Worm (Caenorhabditis elegans) whole organism, dauer: ENCODE results near the gene lbp-2.

Experiments
- unc-62 ChIP-seq: sonication (generic microtip); optimal IDR thresholded peaks from 2 replicates; lab custom pipeline; 2017; ENCODE audit warnings: missing biosample characterization, missing genetic modification reagents, missing genetic modification characterization

Gene lbp-2

DNA sequence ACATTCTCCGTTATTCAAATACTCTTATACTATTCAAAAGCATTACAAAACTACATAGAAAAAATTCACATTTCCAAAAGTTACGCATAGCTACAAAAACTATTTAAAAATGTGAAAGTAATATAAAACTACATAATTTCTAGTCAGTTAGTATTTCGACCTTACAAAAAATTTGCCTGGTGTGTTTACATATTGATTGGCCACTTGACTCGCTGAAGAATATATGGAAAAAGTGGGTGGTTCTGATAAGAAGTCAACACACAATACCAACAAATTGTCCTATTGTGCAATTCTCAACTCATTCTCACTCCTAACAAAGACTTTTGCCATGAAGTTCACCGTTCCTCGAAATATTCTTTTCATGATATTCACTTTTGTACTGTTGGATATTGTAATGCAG, 38.2 kb downstream of the lbp-2 start, which contains the start of gene K09C4.1:
TSS of gene K09C4.1 (plus strand) at position 301 of the 400 bp plus-strand sequence.
- TF ChIP-seq unc-62: no peak

DNA sequence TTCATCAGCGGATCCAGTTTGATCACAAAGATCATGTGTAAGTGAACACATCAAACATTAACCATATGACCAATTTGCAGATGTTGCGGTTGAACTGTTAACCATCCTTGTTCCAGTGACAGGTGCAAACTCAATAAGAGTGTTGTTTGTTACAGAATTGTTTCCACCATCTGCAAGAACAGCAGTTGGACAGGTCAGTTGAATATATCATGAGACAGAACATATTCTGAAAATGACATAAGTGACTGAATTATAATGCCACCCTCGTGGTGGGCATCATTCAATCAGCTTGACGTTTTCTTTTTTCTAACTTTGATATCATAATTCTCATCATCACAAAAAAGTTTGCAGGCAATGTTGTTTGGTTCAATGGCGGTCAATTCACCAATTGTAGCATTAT, 40.2 kb downstream of the lbp-2 start:
- TF ChIP-seq unc-62: no peak

DNA sequence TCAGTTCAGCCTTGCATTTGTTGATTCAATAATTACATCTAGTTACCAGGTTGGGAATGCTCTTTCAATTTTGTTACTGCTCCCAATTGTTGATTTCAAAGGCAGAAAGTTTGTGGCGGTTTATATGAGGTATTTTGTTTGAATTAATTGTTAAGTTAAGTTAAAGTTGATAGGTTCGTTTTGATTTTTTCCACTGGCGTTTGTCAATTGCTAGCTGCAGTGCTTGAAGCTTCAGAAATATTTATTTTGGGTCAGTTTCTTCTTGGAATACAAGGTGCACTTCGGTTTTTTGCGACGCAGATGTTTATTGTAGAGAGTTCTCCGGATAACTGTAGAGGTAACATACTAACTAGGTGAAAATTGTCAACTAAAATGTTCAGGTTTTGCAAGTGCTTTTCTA, 41.4 kb downstream of the lbp-2 start, which contains the start of gene F11D5.5:
TSS of gene F11D5.5 (plus strand) at position 301 of the 400 bp plus-strand sequence.
- no peak for TF ChIP-seq unc-62

DNA sequence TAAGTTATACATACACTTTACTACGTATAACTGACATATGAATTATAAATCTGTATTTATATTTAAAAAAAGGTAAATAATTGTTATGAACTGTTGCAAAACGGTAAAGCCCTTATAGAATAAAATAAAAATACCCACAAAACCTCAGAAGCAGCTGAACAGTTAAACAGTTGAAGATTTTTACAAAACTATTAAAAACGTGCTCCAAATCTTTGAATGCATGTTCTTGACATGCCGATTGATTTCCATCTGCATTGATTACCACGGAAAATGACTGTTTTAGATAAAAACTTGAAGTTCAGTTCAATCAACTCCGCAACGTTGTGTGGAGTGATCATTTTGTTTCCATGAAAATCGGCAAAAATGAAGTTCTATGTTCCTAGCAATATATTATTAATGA, 43.7 kb downstream of the lbp-2 start, which contains the start of gene F11D5.7:
TSS of gene F11D5.7 (plus strand) at position 301 of the 400 bp plus-strand sequence.
- TF ChIP-seq unc-62: no peak

DNA sequence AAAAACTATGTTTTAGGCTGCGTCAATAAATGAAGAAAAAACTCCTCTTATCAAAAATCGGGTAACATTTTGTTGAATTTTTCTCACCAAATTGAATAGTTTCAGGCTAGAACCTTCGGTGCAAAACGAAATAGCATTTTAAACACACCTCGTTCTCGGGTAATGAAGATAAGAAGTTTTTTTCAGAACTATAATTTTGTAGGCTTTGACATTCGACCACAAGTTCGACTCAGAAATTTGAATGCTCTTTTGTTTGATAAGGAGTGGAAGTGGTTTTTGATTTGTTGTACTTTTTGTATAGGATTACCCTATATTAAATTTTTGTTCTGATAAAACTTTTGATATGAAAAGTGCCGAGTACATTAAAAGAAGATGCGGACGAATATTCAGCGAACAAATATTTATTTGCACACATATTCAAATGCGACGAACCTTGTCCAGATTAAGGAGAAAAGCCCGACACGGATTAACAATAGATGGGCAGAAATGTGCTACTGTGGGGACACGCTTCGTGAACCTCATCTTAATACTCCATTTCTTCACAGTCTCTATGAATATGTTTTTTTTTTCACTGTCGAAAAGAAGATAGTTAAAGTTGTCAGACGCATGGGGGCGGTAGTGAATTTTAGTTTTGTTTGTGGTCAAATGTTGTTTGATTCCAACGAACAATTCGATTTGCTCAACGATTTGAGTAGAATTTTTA, 46.3 kb downstream of the lbp-2 start:
- no peak for TF ChIP-seq unc-62

DNA sequence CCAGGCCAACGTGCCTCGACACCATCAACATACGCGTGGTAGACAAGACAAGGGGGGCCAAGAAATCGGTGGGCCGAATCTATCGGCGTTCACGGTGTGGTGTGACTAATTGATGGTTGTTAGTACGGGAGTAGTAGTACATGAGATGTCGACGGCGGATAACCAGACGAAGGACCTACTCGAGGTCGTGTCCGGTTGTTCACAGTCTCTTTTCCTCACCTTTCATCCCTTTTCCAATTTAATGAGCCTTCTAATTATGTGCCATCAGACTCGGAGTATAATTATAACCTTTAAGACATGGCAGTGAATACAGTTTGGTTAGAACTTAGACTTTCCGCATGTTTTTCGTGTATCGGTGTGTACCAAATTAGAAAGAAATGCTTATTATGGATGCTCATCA, 50.3 kb downstream of the lbp-2 start:
- TF ChIP-seq unc-62: no peak
